Worm (Caenorhabditis elegans): ENCODE measurements around the gene Y46B2A.4.
"Not testable (repeated sequence)": the region's sequence is repeated elsewhere in the genome, so short reads cannot be mapped to it uniquely, and the experiment has no call there.

The Y46B2A.4 gene

DNA sequence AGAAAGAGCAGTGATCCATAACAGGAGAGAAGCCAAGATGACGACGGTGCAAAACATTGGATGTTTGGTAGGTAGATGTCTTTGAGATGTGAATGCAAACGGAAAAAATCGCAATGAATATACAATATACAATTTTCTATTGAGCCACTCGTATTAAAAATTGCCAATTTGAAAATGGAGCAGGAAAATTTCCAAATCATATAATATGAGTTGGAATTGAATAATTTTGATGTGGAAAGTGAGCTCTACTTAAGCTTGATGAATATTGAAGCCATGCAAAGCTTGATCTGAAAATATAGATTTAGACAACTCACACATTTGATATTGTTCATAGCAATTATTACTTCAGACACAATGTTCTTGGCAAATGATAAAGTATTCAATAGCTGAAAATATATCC lies 23.2 kb upstream of the Y46B2A.4 start, which contains the start of gene F28A10.8:
Gene F28A10.8 (minus strand): TSS at position 101 of the 400 bp plus-strand sequence.
- no peak for TF ChIP-seq hmg-4 (GFP tag; optimal IDR thresholded peaks at IDR 0.05)
- no peak for TF ChIP-seq hmbx-1 (tag; optimal IDR thresholded peaks at IDR 0.05)
- no peak for TF ChIP-seq ets-7 (tag; optimal IDR thresholded peaks at IDR 0.05)
- no peak for TF ChIP-seq tbx-11 (GFP tag; IDR thresholded peaks at IDR 0.05)
- no peak for TF ChIP-seq hnd-1 (tag; optimal IDR thresholded peaks at IDR 0.05)
- TF ChIP-seq pes-1 (GFP tag; IDR thresholded peaks at IDR 0.05) = no peak
- TF ChIP-seq aly-1 (tag; optimal IDR thresholded peaks at IDR 0.05) = no peak
- no peak for TF ChIP-seq ama-1 (optimal IDR thresholded peaks at IDR 0.05)
- TF ChIP-seq B0310.2 (tag; optimal IDR thresholded peaks at IDR 0.05) = no peak
- TF ChIP-seq ceh-36 (tag; optimal IDR thresholded peaks at IDR 0.05) = no peak
- no peak for TF ChIP-seq tbx-37 (GFP tag; conservative IDR thresholded peaks at IDR 0.05)
- no peak for TF ChIP-seq tra-4 (tag; optimal IDR thresholded peaks at IDR 0.05)
- no peak for TF ChIP-seq ceh-13 (GFP tag; optimal IDR thresholded peaks at IDR 0.05)
- TF ChIP-seq F13C5.2 (tag; optimal IDR thresholded peaks at IDR 0.05) = no peak

ce11 chrII:840131-840530 lies 21.5 kb upstream of the Y46B2A.4 start, which contains the start of gene clc-33:
Gene clc-33, plus strand, starts transcription at chrII:840431.
- TF ChIP-seq ceh-36 (tag; optimal IDR thresholded peaks at IDR 0.05) (no peak), ama-1 (optimal IDR thresholded peaks at IDR 0.05) (no peak), tbx-11 (GFP tag; IDR thresholded peaks at IDR 0.05) (no peak), sea-1 (GFP tag; conservative IDR thresholded peaks at IDR 0.05) (no peak), B0310.2 (tag; optimal IDR thresholded peaks at IDR 0.05) (no peak)

DNA sequence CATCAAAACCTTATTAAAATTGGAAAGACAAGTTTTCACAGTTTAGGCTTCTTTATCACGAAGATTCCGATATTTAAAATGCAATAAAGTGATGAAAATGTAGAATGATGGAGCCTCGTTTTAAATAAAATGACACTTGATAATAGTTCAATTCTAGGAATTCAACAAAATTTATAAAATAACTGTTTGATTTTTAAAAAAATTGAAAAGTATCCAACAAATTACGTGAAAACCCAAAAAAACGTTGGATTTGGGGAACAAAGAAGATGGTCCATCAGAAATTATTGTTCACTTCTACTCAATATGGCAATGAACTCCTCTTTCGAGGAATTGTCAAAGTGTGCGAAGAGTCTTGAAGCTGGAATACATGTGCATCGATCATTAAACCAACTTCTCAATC lies 17.7 kb upstream of the Y46B2A.4 start, which contains the start of gene F28A10.4:
Gene F28A10.4 (plus strand): TSS at position 301 of the 400 bp plus-strand sequence.
- TF ChIP-seq ceh-13 (GFP tag; optimal IDR thresholded peaks at IDR 0.05) (no peak), sea-1 (GFP tag; conservative IDR thresholded peaks at IDR 0.05) (no peak), scrt-1 (GFP tag; IDR thresholded peaks at IDR 0.05) (no peak), hmbx-1 (tag; optimal IDR thresholded peaks at IDR 0.05) (no peak)

ce11 chrII:845618-846017 lies 16.0 kb upstream of the Y46B2A.4 start, which contains the start of gene F28A10.7:
Gene F28A10.7, minus strand, starts transcription at chrII:845718.
- TF ChIP-seq tbx-11 (GFP tag; IDR thresholded peaks at IDR 0.05) = no peak
- no peak for TF ChIP-seq tbx-37 (GFP tag; conservative IDR thresholded peaks at IDR 0.05)
- no peak for TF ChIP-seq ceh-13 (GFP tag; optimal IDR thresholded peaks at IDR 0.05)
- no peak for TF ChIP-seq sea-1 (GFP tag; conservative IDR thresholded peaks at IDR 0.05)
- TF ChIP-seq aly-1 (tag; optimal IDR thresholded peaks at IDR 0.05) = no peak
- TF ChIP-seq hnd-1 (tag; optimal IDR thresholded peaks at IDR 0.05) = no peak
- no peak for TF ChIP-seq F13C5.2 (tag; optimal IDR thresholded peaks at IDR 0.05)
- TF ChIP-seq ama-1 (optimal IDR thresholded peaks at IDR 0.05) = no peak
- TF ChIP-seq tra-4 (tag; optimal IDR thresholded peaks at IDR 0.05) = no peak
- TF ChIP-seq B0310.2 (tag; optimal IDR thresholded peaks at IDR 0.05) = no peak
- TF ChIP-seq flt-1 (GFP tag; IDR thresholded peaks at IDR 0.05) = no peak
- TF ChIP-seq hmg-4 (GFP tag; optimal IDR thresholded peaks at IDR 0.05) = no peak
- TF ChIP-seq ets-7 (tag; optimal IDR thresholded peaks at IDR 0.05) = no peak
- no peak for TF ChIP-seq scrt-1 (GFP tag; IDR thresholded peaks at IDR 0.05)
- no peak for TF ChIP-seq hmbx-1 (tag; optimal IDR thresholded peaks at IDR 0.05)
- no peak for TF ChIP-seq ceh-36 (tag; optimal IDR thresholded peaks at IDR 0.05)
- no peak for TF ChIP-seq pes-1 (GFP tag; IDR thresholded peaks at IDR 0.05)

DNA sequence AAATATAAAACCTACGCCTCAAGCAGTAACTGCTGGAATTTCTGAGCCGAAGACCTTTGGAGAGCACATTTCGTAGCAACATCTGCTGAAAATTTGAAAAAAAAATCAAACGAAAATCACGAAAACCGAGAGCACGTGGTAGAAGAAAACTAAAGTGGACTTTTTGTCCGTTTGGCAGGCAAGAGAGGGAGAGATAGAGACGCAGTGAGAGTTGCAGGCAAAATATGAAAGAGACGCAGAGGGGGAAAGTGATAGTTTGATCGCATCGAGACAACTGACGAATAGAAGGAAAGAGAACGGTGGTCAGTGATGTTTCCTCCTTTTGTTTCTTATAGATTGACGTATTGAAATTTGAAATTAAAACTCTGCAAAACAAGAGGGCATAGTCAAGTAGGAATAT lies 13.1 kb upstream of the Y46B2A.4 start, which contains the start of the genes acdh-9 and F28A10.13:
Gene acdh-9 (minus strand): TSS at position 85 of the 400 bp plus-strand sequence.
Gene F28A10.13 (plus strand): TSS at position 294 of the 400 bp plus-strand sequence.
- TF ChIP-seq ceh-13 (GFP tag; optimal IDR thresholded peaks at IDR 0.05) = no peak
- TF ChIP-seq tbx-37 (GFP tag; conservative IDR thresholded peaks at IDR 0.05) = no peak
- no peak for TF ChIP-seq hmbx-1 (tag; optimal IDR thresholded peaks at IDR 0.05)
- no peak for TF ChIP-seq tra-4 (tag; optimal IDR thresholded peaks at IDR 0.05)
- no peak for TF ChIP-seq B0310.2 (tag; optimal IDR thresholded peaks at IDR 0.05)
- TF ChIP-seq F13C5.2 (tag; optimal IDR thresholded peaks at IDR 0.05) = no peak
- no peak for TF ChIP-seq aly-1 (tag; optimal IDR thresholded peaks at IDR 0.05)

- not testable (repeated sequence) for TF ChIP-seq tbx-37 (GFP tag; conservative IDR thresholded peaks at IDR 0.05); pes-1 (GFP tag; IDR thresholded peaks at IDR 0.05); ets-7 (tag; optimal IDR thresholded peaks at IDR 0.05)
These were observed 11.1 kb upstream of the Y46B2A.4 start, which contains the start of gene F28A10.5 for ce11 chrII:850567-850966. Gene F28A10.5, minus strand, starts transcription at chrII:850667.

DNA sequence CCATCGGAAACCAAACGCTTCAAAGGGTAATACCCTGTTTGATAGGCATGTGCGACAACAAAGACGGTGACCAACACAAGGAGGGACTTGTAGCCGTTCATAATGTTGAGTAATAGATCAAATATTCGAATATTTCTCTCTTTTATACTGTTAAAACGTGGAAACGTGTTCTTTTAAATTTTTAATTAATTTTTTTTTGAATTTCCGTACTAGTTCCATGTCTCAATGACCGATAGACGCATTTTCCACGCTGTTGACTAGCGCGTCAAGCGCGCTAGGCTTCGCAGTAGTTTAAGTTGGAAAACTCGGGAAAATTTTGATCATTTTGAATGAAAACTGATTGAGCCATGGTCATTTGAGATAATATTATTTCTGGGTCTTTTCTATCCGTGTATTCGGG lies 5.1 kb downstream of the Y46B2A.4 start, which contains the start of gene Y46B2A.3:
Gene Y46B2A.3 (minus strand): TSS at position 101 of the 400 bp plus-strand sequence.
- TF ChIP-seq tra-4 (tag; optimal IDR thresholded peaks at IDR 0.05) (no peak), F13C5.2 (tag; optimal IDR thresholded peaks at IDR 0.05) (no peak), hmbx-1 (tag; optimal IDR thresholded peaks at IDR 0.05) (no peak), ets-7 (tag; optimal IDR thresholded peaks at IDR 0.05) (no peak), scrt-1 (GFP tag; IDR thresholded peaks at IDR 0.05) (no peak), aly-1 (tag; optimal IDR thresholded peaks at IDR 0.05) (no peak), tbx-11 (GFP tag; IDR thresholded peaks at IDR 0.05) (no peak), ceh-36 (tag; optimal IDR thresholded peaks at IDR 0.05) (no peak), sea-1 (GFP tag; conservative IDR thresholded peaks at IDR 0.05) (no peak), tbx-37 (GFP tag; conservative IDR thresholded peaks at IDR 0.05) (no peak), pes-1 (GFP tag; IDR thresholded peaks at IDR 0.05) (no peak), ama-1 (optimal IDR thresholded peaks at IDR 0.05) (no peak), ceh-13 (GFP tag; optimal IDR thresholded peaks at IDR 0.05) (no peak), hmg-4 (GFP tag; optimal IDR thresholded peaks at IDR 0.05) (no peak), flt-1 (GFP tag; IDR thresholded peaks at IDR 0.05) (no peak), B0310.2 (tag; optimal IDR thresholded peaks at IDR 0.05) (no peak), hnd-1 (tag; optimal IDR thresholded peaks at IDR 0.05) (no peak)

Measured in whole organism, early embryonic.